Worm (Caenorhabditis elegans) whole organism, mixed stage, embryonic: Measurements from ENCODE around the gene srxa-11.

Experiments used
- blmp-1 ChIP-seq: fragments of 150-350 bp; optimal IDR thresholded peaks from 2 replicates; lab custom pipeline; 2014; ENCODE audit warnings: missing biosample characterization, missing genetic modification characterization
- elt-1 ChIP-seq: sonication (generic microtip); optimal IDR thresholded peaks from 2 replicates; lab custom pipeline; 2017; ENCODE audit warnings: missing genetic modification characterization, mild to moderate bottlenecking, missing compliant biosample characterization, antibody characterized with exemption, moderate library complexity, borderline replicate concordance; ENCODE audit not compliant: insufficient read depth
- elt-3 ChIP-seq: fragments of 150-350 bp; optimal IDR thresholded peaks from 2 replicates; lab custom pipeline; 2014; ENCODE audit warnings: missing biosample characterization, missing genetic modification characterization
- lsy-2 ChIP-seq: fragments of 150-350 bp; optimal IDR thresholded peaks from 2 replicates; lab custom pipeline; 2014; ENCODE audit warnings: missing biosample characterization, missing genetic modification characterization
- nhr-237 ChIP-seq: fragments of 150-350 bp; optimal IDR thresholded peaks from 2 replicates; lab custom pipeline; 2014; ENCODE audit warnings: missing biosample characterization, missing genetic modification characterization
- nhr-28 ChIP-seq: fragments of 150-350 bp; optimal IDR thresholded peaks from 2 replicates; lab custom pipeline; 2014; ENCODE audit warnings: missing biosample characterization, missing genetic modification characterization
- pha-4 ChIP-seq: fragments of 150-350 bp; optimal IDR thresholded peaks from 2 replicates; lab custom pipeline; 2018; ENCODE audit warnings: missing biosample characterization, missing genetic modification reagents, missing genetic modification characterization
- snpc-4 ChIP-seq: fragments of 150-350 bp; optimal IDR thresholded peaks from 2 replicates; lab custom pipeline; 2014; ENCODE audit warnings: missing biosample characterization, missing genetic modification characterization
- unc-120 ChIP-seq: sonication (generic microtip); optimal IDR thresholded peaks from 2 replicates; lab custom pipeline; 2017; ENCODE audit warnings: missing genetic modification characterization, missing compliant biosample characterization; ENCODE audit not compliant: poor library complexity, severe bottlenecking
- unc-62 ChIP-seq: fragments of 150-350 bp; optimal IDR thresholded peaks from 2 replicates; lab custom pipeline; 2014; ENCODE audit warnings: missing biosample characterization, missing genetic modification reagents, missing genetic modification characterization
- ztf-11 ChIP-seq: fragments of 150-350 bp; optimal IDR thresholded peaks from 2 replicates; lab custom pipeline; 2014; ENCODE audit warnings: missing biosample characterization, missing genetic modification characterization

- no peak for TF ChIP-seq nhr-28 (tag; lab: Kevin White, UChicago)
- no peak for TF ChIP-seq ztf-11 (tag; lab: Kevin White, UChicago)
- no peak for TF ChIP-seq unc-120 (tag; lab: Kevin White, UChicago)
- no peak for TF ChIP-seq blmp-1 (tag; lab: Kevin White, UChicago)
- TF ChIP-seq elt-3, result no peak
- TF ChIP-seq nhr-237 (tag; lab: Kevin White, UChicago), result no peak
- no peak for TF ChIP-seq snpc-4 (tag; lab: Kevin White, UChicago)
- TF ChIP-seq lsy-2 (tag; lab: Kevin White, UChicago), result no peak
- no peak for TF ChIP-seq pha-4 (tag; lab: Kevin White, UChicago)
- no peak for TF ChIP-seq elt-1 (tag; lab: Kevin White, UChicago)
- no peak for TF ChIP-seq unc-62 (GFP tag; lab: Kevin White, UChicago)
These were observed 15.6 kb upstream of the srxa-11 start for ce11 chrV:13908120-13908915.
